Worm (Caenorhabditis elegans) whole organism, young adult: Measurements from ENCODE around the gene K02C4.3.

Source experiments
- C17E4.6 ChIP-seq: fragments of 200-800 bp; sonication (Bioruptor generic); IDR thresholded peaks from 2 replicates; pipeline ENCODE4 v1.3.6; 2022; ENCODE audit warnings: missing genetic modification reagents, missing genetic modification characterization, missing compliant biosample characterization
- F10E7.11 ChIP-seq: sonication (generic microtip); optimal IDR thresholded peaks from 2 replicates; lab custom pipeline; 2017; ENCODE audit warnings: mild to moderate bottlenecking, missing genetic modification characterization, moderate library complexity, missing compliant biosample characterization
- F33H1.4 ChIP-seq: fragments of 200-800 bp; sonication (Bioruptor generic); IDR thresholded peaks from 2 replicates; pipeline ENCODE4 v1.3.6; 2022; ENCODE audit warnings: missing genetic modification reagents, missing genetic modification characterization, missing compliant biosample characterization
- F37B4.10 ChIP-seq: fragments of 200-800 bp; sonication (Bioruptor generic); IDR thresholded peaks from 2 replicates; pipeline ENCODE4 v1.3.6; 2022; ENCODE audit warnings: missing genetic modification characterization, missing compliant biosample characterization
- F39B2.1 ChIP-seq: fragments of 200-800 bp; sonication (Bioruptor generic); IDR thresholded peaks from 2 replicates; pipeline ENCODE4 v1.3.6; 2022; ENCODE audit warnings: missing genetic modification reagents, missing genetic modification characterization, missing compliant biosample characterization
- F55B11.4 ChIP-seq: sonication (generic microtip); optimal IDR thresholded peaks from 2 replicates; lab custom pipeline; 2016; ENCODE audit warnings: missing compliant biosample characterization, missing genetic modification characterization, borderline replicate concordance; ENCODE audit not compliant: insufficient read depth
- F57C9.4 ChIP-seq: sonication (generic microtip); optimal IDR thresholded peaks from 2 replicates; lab custom pipeline; 2017; ENCODE audit warnings: mild to moderate bottlenecking, missing genetic modification characterization, missing compliant biosample characterization
- K11D2.4 ChIP-seq: fragments of 200-800 bp; sonication (Bioruptor generic); IDR thresholded peaks from 2 replicates; pipeline ENCODE4 v1.3.6; 2022; ENCODE audit warnings: missing genetic modification reagents, missing genetic modification characterization, missing compliant biosample characterization
- K12H6.12 ChIP-seq: fragments of 200-800 bp; sonication (Bioruptor generic); optimal IDR thresholded peaks from 2 replicates; lab custom pipeline; 2018; ENCODE audit warnings: mild to moderate bottlenecking, missing genetic modification characterization, missing compliant biosample characterization
- T26A5.8 ChIP-seq: sonication (generic microtip); optimal IDR thresholded peaks from 2 replicates; lab custom pipeline; 2016; ENCODE audit warnings: missing genetic modification characterization, missing compliant biosample characterization
- Y53F4B.3 ChIP-seq: fragments of 200-800 bp; sonication (Bioruptor generic); IDR thresholded peaks from 2 replicates; pipeline ENCODE4 v1.3.6; 2022; ENCODE audit warnings: missing genetic modification reagents, missing genetic modification characterization, missing compliant biosample characterization
- Y67H2A.10 ChIP-seq: fragments of 200-800 bp; sonication (Bioruptor generic); conservative IDR thresholded peaks from 2 replicates; pipeline ENCODE4 v1.3.6; 2022; ENCODE audit warnings: missing genetic modification reagents, missing genetic modification characterization, missing compliant biosample characterization
- Y79H2A.3 ChIP-seq: fragments of 200-800 bp; sonication (Bioruptor generic); conservative IDR thresholded peaks from 2 replicates; pipeline ENCODE4 v1.3.6; 2022; ENCODE audit warnings: missing genetic modification reagents, missing genetic modification characterization, missing compliant biosample characterization
- ZK185.1 ChIP-seq: sonication (generic microtip); optimal IDR thresholded peaks from 2 replicates; lab custom pipeline; 2016; ENCODE audit warnings: mild to moderate bottlenecking, missing genetic modification characterization, missing compliant biosample characterization; ENCODE audit not compliant: poor library complexity, severe bottlenecking
- akir-1 ChIP-seq: fragments of 200-800 bp; sonication (Bioruptor generic); optimal IDR thresholded peaks from 2 replicates; lab custom pipeline; 2018; ENCODE audit warnings: mild to moderate bottlenecking, missing genetic modification characterization, moderate library complexity, missing compliant biosample characterization
- ama-1 ChIP-seq, 3 experiments: fragments of 150-350 bp in 1 of 3; sonication (generic microtip) in 2 of 3; optimal IDR thresholded peaks; 2 replicates each; lab custom pipeline; 2014 to 2018; ENCODE audit warnings: missing biosample characterization in 2 of 3, missing genetic modification characterization in 2 of 3, missing genetic modification reagents in 2 of 3
- aptf-2 ChIP-seq: fragments of 200-800 bp; sonication (Bioruptor generic); conservative IDR thresholded peaks from 2 replicates; pipeline ENCODE4 v1.3.6; 2022; ENCODE audit warnings: missing genetic modification reagents, missing genetic modification characterization, missing compliant biosample characterization
- bed-1 ChIP-seq: fragments of 200-800 bp; sonication (Bioruptor generic); IDR thresholded peaks from 2 replicates; pipeline ENCODE4 v1.3.6; 2022; ENCODE audit warnings: missing genetic modification reagents, missing genetic modification characterization, missing compliant biosample characterization
- cebp-1 ChIP-seq, 2 experiments: fragments of 200-800 bp in 1 of 2; sonication (Bioruptor generic) in 1 of 2; sonication (generic microtip) in 1 of 2; IDR thresholded peaks in 1 of 2; optimal IDR thresholded peaks in 1 of 2; 2 replicates each; pipeline versions ENCODE4 v1.3.6 to Lab custom; 2017 to 2022; ENCODE audit warnings: missing compliant biosample characterization in 2 of 2, missing genetic modification characterization in 2 of 2, mild to moderate bottlenecking in 1 of 2, missing genetic modification reagents in 1 of 2, moderate library complexity in 1 of 2
- cebp-2 ChIP-seq: fragments of 200-800 bp; sonication (Bioruptor generic); IDR thresholded peaks from 2 replicates; pipeline ENCODE4 v1.3.6; 2022; ENCODE audit warnings: missing genetic modification characterization, missing compliant biosample characterization
- ceh-40 ChIP-seq: fragments of 200-800 bp; sonication (Bioruptor generic); IDR thresholded peaks from 2 replicates; pipeline ENCODE4 v1.3.6; 2022; ENCODE audit warnings: missing genetic modification characterization, missing compliant biosample characterization
- die-1 ChIP-seq: sonication (generic microtip); optimal IDR thresholded peaks from 2 replicates; lab custom pipeline; 2016; ENCODE audit warnings: missing genotype, mild to moderate bottlenecking, missing genetic modification characterization, missing compliant biosample characterization
- dpl-1 ChIP-seq: fragments of 150-350 bp; optimal IDR thresholded peaks from 2 replicates; lab custom pipeline; 2014; ENCODE audit warnings: missing biosample characterization, missing genetic modification reagents, missing genetic modification characterization
- efl-1 ChIP-seq: fragments of 150-350 bp; optimal IDR thresholded peaks from 2 replicates; lab custom pipeline; 2014; ENCODE audit warnings: missing biosample characterization, missing genetic modification reagents, missing genetic modification characterization
- egl-44 ChIP-seq: fragments of 200-800 bp; sonication (Bioruptor generic); IDR thresholded peaks from 2 replicates; pipeline ENCODE4 v1.3.6; 2022; ENCODE audit warnings: missing genetic modification reagents, missing genetic modification characterization, missing compliant biosample characterization
- egrh-3 ChIP-seq: fragments of 200-800 bp; sonication (Bioruptor generic); IDR thresholded peaks from 2 replicates; pipeline ENCODE4 v1.3.6; 2022; ENCODE audit warnings: missing genetic modification reagents, missing genetic modification characterization, missing compliant biosample characterization
- ets-4 ChIP-seq: fragments of 200-800 bp; sonication (Bioruptor generic); optimal IDR thresholded peaks from 2 replicates; lab custom pipeline; 2018; ENCODE audit warnings: mild to moderate bottlenecking, missing genetic modification characterization, missing compliant biosample characterization
- him-1 ChIP-seq: sonication (generic microtip); optimal IDR thresholded peaks from 2 replicates; lab custom pipeline; 2016; ENCODE audit warnings: missing genotype, missing genetic modification reagents, missing genetic modification characterization, missing compliant biosample characterization
- hlh-12 ChIP-seq: sonication (generic microtip); optimal IDR thresholded peaks from 2 replicates; lab custom pipeline; 2016; ENCODE audit warnings: missing genetic modification characterization, missing compliant biosample characterization
- lin-35 ChIP-seq, 3 experiments: fragments of 150-350 bp in 2 of 3; sonication (generic microtip) in 1 of 3; optimal IDR thresholded peaks; 2 replicates each; lab custom pipeline; 2014 to 2018; ENCODE audit warnings: missing biosample characterization in 3 of 3, missing genetic modification characterization in 3 of 3, missing genetic modification reagents in 3 of 3
- lsl-1 ChIP-seq: fragments of 200-800 bp; sonication (Bioruptor generic); optimal IDR thresholded peaks from 2 replicates; lab custom pipeline; 2018; ENCODE audit warnings: mild to moderate bottlenecking, missing genetic modification characterization, moderate library complexity, missing compliant biosample characterization
- madf-10 ChIP-seq: sonication (generic microtip); optimal IDR thresholded peaks from 2 replicates; lab custom pipeline; 2016; ENCODE audit warnings: mild to moderate bottlenecking, missing genetic modification characterization, missing compliant biosample characterization
- madf-6 ChIP-seq: fragments of 200-800 bp; sonication (Bioruptor generic); IDR thresholded peaks from 2 replicates; pipeline ENCODE4 v1.3.6; 2022; ENCODE audit warnings: missing genetic modification reagents, missing genetic modification characterization, missing compliant biosample characterization
- madf-8 ChIP-seq: fragments of 200-800 bp; sonication (Bioruptor generic); conservative IDR thresholded peaks from 2 replicates; pipeline ENCODE4 v1.3.6; 2022; ENCODE audit warnings: missing genetic modification reagents, missing genetic modification characterization, missing compliant biosample characterization
- mes-4 ChIP-seq: sonication (generic microtip); optimal IDR thresholded peaks from 2 replicates; lab custom pipeline; 2016; ENCODE audit warnings: missing genotype, missing genetic modification characterization, missing compliant biosample characterization
- mxl-1 ChIP-seq: sonication (generic microtip); optimal IDR thresholded peaks from 2 replicates; lab custom pipeline; 2016; ENCODE audit warnings: missing genetic modification characterization, missing compliant biosample characterization
- nfya-1 ChIP-seq: sonication (generic microtip); optimal IDR thresholded peaks from 2 replicates; lab custom pipeline; 2017; ENCODE audit warnings: antibody characterized with exemption, missing compliant biosample characterization, missing genetic modification characterization, borderline replicate concordance; ENCODE audit not compliant: insufficient read depth
- nhr-120 ChIP-seq: fragments of 200-800 bp; sonication (Bioruptor generic); IDR thresholded peaks from 2 replicates; pipeline ENCODE4 v1.3.6; 2022; ENCODE audit warnings: missing genetic modification characterization, missing compliant biosample characterization
- sdz-38 ChIP-seq: sonication (generic microtip); optimal IDR thresholded peaks from 2 replicates; lab custom pipeline; 2016; ENCODE audit warnings: missing genotype, missing genetic modification characterization, missing compliant biosample characterization
- snpc-1.3 ChIP-seq: sonication (generic microtip); optimal IDR thresholded peaks from 2 replicates; lab custom pipeline; 2017; ENCODE audit warnings: missing genetic modification characterization, mild to moderate bottlenecking, missing compliant biosample characterization, antibody characterized with exemption, moderate library complexity, missing genotype, missing genetic modification reagents; ENCODE audit not compliant: insufficient read depth
- tbx-9 ChIP-seq: sonication (generic microtip); optimal IDR thresholded peaks from 2 replicates; lab custom pipeline; 2016; ENCODE audit warnings: borderline replicate concordance, missing genetic modification characterization, inconsistent platforms, missing compliant biosample characterization
- unc-130 ChIP-seq: sonication (generic microtip); optimal IDR thresholded peaks from 2 replicates; lab custom pipeline; 2016; ENCODE audit warnings: missing genetic modification reagents, missing genetic modification characterization, missing compliant biosample characterization
- ztf-3 ChIP-seq: fragments of 200-800 bp; sonication (Bioruptor generic); optimal IDR thresholded peaks from 2 replicates; lab custom pipeline; 2018; ENCODE audit warnings: mild to moderate bottlenecking, missing genetic modification characterization, missing compliant biosample characterization

Gene K02C4.3

DNA sequence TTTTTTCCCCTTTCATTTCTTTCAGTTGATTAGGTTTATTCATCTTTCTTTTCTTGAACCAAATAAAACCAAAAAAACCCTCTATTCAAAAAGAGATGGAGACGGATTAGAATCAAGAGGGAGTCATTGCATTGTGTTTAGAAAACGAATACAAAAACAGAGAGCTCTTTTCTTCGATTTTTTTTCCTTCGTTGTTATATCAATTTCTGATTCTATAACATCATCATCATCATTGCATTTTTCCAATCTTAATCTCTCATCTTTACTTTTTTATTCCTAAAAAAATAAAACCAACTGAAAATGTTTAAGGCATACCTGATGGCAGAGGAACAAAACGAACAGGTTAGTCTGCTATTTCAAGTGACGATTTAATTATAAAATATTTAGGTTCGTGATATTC is 27.9 kb downstream of the K02C4.3 start, which contains the start of gene T05H10.8:
Gene T05H10.8 (plus strand): TSS at position 301 of the 400 bp plus-strand sequence.
- TF ChIP-seq ceh-40 (GFP tag; lab: Robert Waterston, UW) (no peak), F10E7.11 (no peak), hlh-12 (tag; lab: Kevin White, UChicago) (no peak), snpc-1.3 (no peak), F33H1.4 (no peak), lsl-1 (GFP tag; lab: Kevin White, UChicago) (no peak), C17E4.6 (no peak), bed-1 (GFP tag; lab: Robert Waterston, UW) (no peak), F39B2.1 (no peak), K11D2.4 (GFP tag; lab: Robert Waterston, UW) (no peak), F57C9.4 (tag; lab: Kevin White, UChicago) (no peak), tbx-9 (tag; lab: Kevin White, UChicago) (no peak), F55B11.4 (tag; lab: Kevin White, UChicago) (no peak), cebp-2 (GFP tag; lab: Robert Waterston, UW) (no peak), madf-8 (GFP tag; lab: Robert Waterston, UW) (no peak)

DNA sequence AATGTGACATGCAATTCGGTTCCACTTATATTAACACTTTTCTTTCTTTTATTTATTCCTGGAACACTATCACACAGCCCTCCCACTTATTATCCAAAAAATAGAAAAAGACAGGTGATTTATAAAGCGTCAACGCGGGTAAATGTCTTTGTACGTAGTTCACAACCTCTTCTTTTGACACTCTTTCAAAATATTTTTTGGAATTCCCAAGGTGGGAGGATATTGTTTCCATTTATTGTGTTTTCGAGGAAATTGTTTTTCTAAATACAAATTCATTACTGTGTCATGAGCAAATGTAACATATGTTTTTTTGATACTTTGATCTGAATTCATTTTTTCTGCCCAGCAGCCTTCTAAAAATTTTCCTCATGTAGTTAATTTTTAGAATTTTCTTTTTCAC is 28.7 kb downstream of the K02C4.3 start:
- no peak for TF ChIP-seq ets-4

ce11 chrII:8052850-8053249 is 33.8 kb downstream of the K02C4.3 start, which contains the start of gene T05H10.4:
Gene T05H10.4, plus strand, starts transcription at chrII:8053150.
- TF ChIP-seq madf-8 (GFP tag; lab: Robert Waterston, UW): no peak
- TF ChIP-seq F39B2.1: no peak
- no peak for TF ChIP-seq ZK185.1 (tag; lab: Kevin White, UChicago)

ce11 chrII:8052172-8052571 is 34.5 kb downstream of the K02C4.3 start:
- TF ChIP-seq K12H6.12 (tag; lab: Kevin White, UChicago): no peak
- peak; percentile 71 for TF ChIP-seq efl-1 (GFP tag; lab: Kevin White, UChicago)
- peak; percentile 83; the same call in 1 of the 2 replicates for TF ChIP-seq aptf-2 (GFP tag; lab: Robert Waterston, UW)
- no peak for TF ChIP-seq egl-44 (GFP tag; lab: Robert Waterston, UW)
- TF ChIP-seq mxl-1: no peak
- no peak for TF ChIP-seq F10E7.11
- TF ChIP-seq C17E4.6: no peak
- peak; percentile 24; the same call in 1 of the 2 replicates for TF ChIP-seq madf-8 (GFP tag; lab: Robert Waterston, UW)
- TF ChIP-seq Y53F4B.3 (GFP tag; lab: Robert Waterston, UW): no peak
- no peak for TF ChIP-seq madf-6 (GFP tag; lab: Robert Waterston, UW)
- no peak for TF ChIP-seq unc-130 (GFP tag; lab: Kevin White, UChicago)
- no peak for TF ChIP-seq Y67H2A.10 (GFP tag; lab: Robert Waterston, UW)
- no peak for TF ChIP-seq him-1
- no peak for TF ChIP-seq nfya-1 (tag; lab: Kevin White, UChicago)
- TF ChIP-seq lin-35 (GFP tag; optimal IDR thresholded peaks at IDR 0.05; lab: Kevin White, UChicago): no peak
- TF ChIP-seq T26A5.8 (tag; lab: Kevin White, UChicago): no peak
- no peak for TF ChIP-seq ztf-3 (GFP tag; lab: Kevin White, UChicago)
- TF ChIP-seq akir-1 (GFP tag; lab: Kevin White, UChicago): no peak
- no peak for TF ChIP-seq cebp-1 (GFP tag; IDR thresholded peaks at IDR 0.05; lab: Robert Waterston, UW)
- no peak for TF ChIP-seq cebp-1 (tag; optimal IDR thresholded peaks at IDR 0.05; lab: Kevin White, UChicago)
- TF ChIP-seq egrh-3 (GFP tag; lab: Robert Waterston, UW): no peak
- no peak for TF ChIP-seq madf-10 (tag; lab: Kevin White, UChicago)
- no peak for TF ChIP-seq Y79H2A.3 (GFP tag; lab: Robert Waterston, UW)
- no peak for TF ChIP-seq ama-1 (optimal IDR thresholded peaks at IDR 0.05; lab: Kevin White, UChicago)
- TF ChIP-seq ama-1 (GFP tag; optimal IDR thresholded peaks at IDR 0.05; lab: Kevin White, UChicago): no peak
- no peak for TF ChIP-seq sdz-38
- peak; percentile 2 for TF ChIP-seq dpl-1 (GFP tag; lab: Kevin White, UChicago)
- no peak for TF ChIP-seq ets-4
- no peak for TF ChIP-seq die-1 (tag; lab: Kevin White, UChicago)
- no peak for TF ChIP-seq mes-4 (tag; lab: Kevin White, UChicago)
- no peak for TF ChIP-seq F37B4.10 (GFP tag; lab: Robert Waterston, UW)
- TF ChIP-seq nhr-120 (GFP tag; lab: Robert Waterston, UW): no peak
